Fruit fly (Drosophila melanogaster) whole organism, embryonic: Measurements from ENCODE around the gene Vha16-3.

Experiments
- Ada2b ChIP-seq: fragments of 200-800 bp; sonication (Bioruptor generic); IDR thresholded peaks from 2 replicates; pipeline ENCODE4 v1.3.6; 2022; ENCODE audit warnings: missing biosample characterization, missing genetic modification characterization
- Atf-2 ChIP-seq: fragments of 200-800 bp; sonication (Bioruptor generic); optimal IDR thresholded peaks from 2 replicates; lab custom pipeline; 2016; ENCODE audit warnings: missing biosample characterization, missing genetic modification characterization
- CG10147 ChIP-seq: fragments of 200-800 bp; sonication (Bioruptor generic); optimal IDR thresholded peaks from 2 replicates; lab custom pipeline; 2019; ENCODE audit warnings: missing biosample characterization, mild to moderate bottlenecking, missing genetic modification characterization, moderate library complexity
- CG10321 ChIP-seq: fragments of 200-800 bp; sonication (Bioruptor generic); IDR thresholded peaks from 2 replicates; pipeline ENCODE4 v1.3.6; 2022; ENCODE audit warnings: missing biosample characterization, missing genetic modification characterization
- CG10366 ChIP-seq: fragments of 200-800 bp; sonication (Bioruptor generic); IDR thresholded peaks from 2 replicates; pipeline ENCODE4 v1.3.6; 2022; ENCODE audit warnings: missing biosample characterization, missing genetic modification characterization
- CG10979 ChIP-seq: fragments of 200-800 bp; sonication (Bioruptor generic); optimal IDR thresholded peaks from 2 replicates; lab custom pipeline; 2018; ENCODE audit warnings: missing biosample characterization, mild to moderate bottlenecking, missing genetic modification characterization, moderate library complexity
- CG12391 ChIP-seq: fragments of 200-800 bp; sonication (Bioruptor generic); optimal IDR thresholded peaks from 3 replicates; lab custom pipeline; 2018; ENCODE audit warnings: missing biosample characterization, mild to moderate bottlenecking, missing genetic modification characterization, moderate library complexity
- CG12769 ChIP-seq: fragments of 200-800 bp; sonication (Bioruptor generic); optimal IDR thresholded peaks from 2 replicates; lab custom pipeline; 2019; ENCODE audit warnings: missing biosample characterization, mild to moderate bottlenecking, missing genetic modification characterization, moderate library complexity
- CG13296 ChIP-seq: fragments of 200-800 bp; sonication (Bioruptor generic); optimal IDR thresholded peaks from 3 replicates; lab custom pipeline; 2018; ENCODE audit warnings: missing biosample characterization, mild to moderate bottlenecking, missing genetic modification characterization
- CG14441 ChIP-seq: fragments of 200-800 bp; sonication (Bioruptor generic); IDR thresholded peaks from 2 replicates; pipeline ENCODE4 v1.3.6; 2022; ENCODE audit warnings: missing biosample characterization, missing genetic modification characterization
- CG17361 ChIP-seq: fragments of 200-800 bp; sonication (Bioruptor generic); IDR thresholded peaks from 3 replicates; pipeline ENCODE4 v1.3.6; 2022; ENCODE audit warnings: missing biosample characterization, missing genetic modification characterization
- CG17385 ChIP-seq: fragments of 200-800 bp; sonication (Bioruptor generic); optimal IDR thresholded peaks from 3 replicates; lab custom pipeline; 2018; ENCODE audit warnings: missing biosample characterization, mild to moderate bottlenecking, missing genetic modification characterization
- CG17829 ChIP-seq: fragments of 200-800 bp; optimal IDR thresholded peaks from 2 replicates; lab custom pipeline; 2019; ENCODE audit warnings: missing biosample characterization, mild to moderate bottlenecking, missing genetic modification characterization, moderate library complexity
- CG18262 ChIP-seq: fragments of 200-800 bp; optimal IDR thresholded peaks from 3 replicates; lab custom pipeline; 2019; ENCODE audit warnings: missing biosample characterization, mild to moderate bottlenecking, missing genetic modification characterization, moderate library complexity
- CG18764 ChIP-seq: fragments of 200-800 bp; sonication (Bioruptor generic); optimal IDR thresholded peaks from 3 replicates; lab custom pipeline; 2016; ENCODE audit warnings: missing biosample characterization, missing genetic modification characterization
- CG2129 ChIP-seq: fragments of 200-800 bp; sonication (Bioruptor generic); IDR thresholded peaks from 2 replicates; pipeline ENCODE4 v1.3.6; 2022; ENCODE audit warnings: missing biosample characterization, missing genetic modification characterization; ENCODE audit not compliant: partially characterized antibody
- CG2678 ChIP-seq: fragments of 200-800 bp; sonication (Bioruptor generic); optimal IDR thresholded peaks from 3 replicates; lab custom pipeline; 2019; ENCODE audit warnings: missing biosample characterization, mild to moderate bottlenecking, missing genetic modification characterization, moderate library complexity
- CG31441 ChIP-seq: fragments of 200-800 bp; sonication (Bioruptor generic); IDR thresholded peaks from 2 replicates; pipeline ENCODE4 v1.3.6; 2022; ENCODE audit warnings: missing biosample characterization, missing genetic modification characterization
- CG6765 ChIP-seq: fragments of 200-800 bp; sonication (Bioruptor generic); optimal IDR thresholded peaks from 3 replicates; lab custom pipeline; 2017; ENCODE audit warnings: missing biosample characterization, mild to moderate bottlenecking, missing genetic modification characterization
- CG6854 ChIP-seq: fragments of 200-800 bp; sonication (Bioruptor generic); optimal IDR thresholded peaks from 3 replicates; lab custom pipeline; 2017; ENCODE audit warnings: missing biosample characterization, mild to moderate bottlenecking, missing genetic modification characterization
- CG7786 ChIP-seq: fragments of 200-800 bp; sonication (Bioruptor generic); optimal IDR thresholded peaks from 2 replicates; lab custom pipeline; 2016; ENCODE audit warnings: missing biosample characterization, missing genetic modification characterization
- CG9727 ChIP-seq: fragments of 200-800 bp; sonication (Bioruptor generic); optimal IDR thresholded peaks from 3 replicates; lab custom pipeline; 2017; ENCODE audit warnings: missing biosample characterization, mild to moderate bottlenecking, missing genetic modification characterization
- CoRest ChIP-seq: fragments of 200-800 bp; sonication (Bioruptor generic); optimal IDR thresholded peaks from 3 replicates; lab custom pipeline; 2018; ENCODE audit warnings: missing biosample characterization, mild to moderate bottlenecking, missing genetic modification characterization, moderate library complexity
- Eip74EF ChIP-seq, 2 experiments: fragments of 200-800 bp in 1 of 2; fragments of >200 bp in 1 of 2; sonication (Bioruptor generic) in 1 of 2; optimal IDR thresholded peaks; 2 replicates each; lab custom pipeline; 2017 to 2019; ENCODE audit warnings: missing biosample characterization in 2 of 2, missing genetic modification characterization in 2 of 2, mild to moderate bottlenecking in 1 of 2, moderate library complexity in 1 of 2
- HLH3B ChIP-seq: fragments of 200-800 bp; sonication (Bioruptor generic); IDR thresholded peaks from 2 replicates; pipeline ENCODE4 v1.3.6; 2022; ENCODE audit warnings: missing biosample characterization, missing genetic modification characterization
- Pdp1 ChIP-seq, 2 experiments: fragments of 200-800 bp; sonication (Bioruptor generic); optimal IDR thresholded peaks; 3 replicates each; lab custom pipeline; 2016; ENCODE audit warnings: missing biosample characterization in 2 of 2, missing genetic modification characterization in 2 of 2, mild to moderate bottlenecking in 1 of 2, moderate library complexity in 1 of 2
- Ptx1 ChIP-seq: fragments of 200-800 bp; sonication (Bioruptor generic); IDR thresholded peaks from 2 replicates; pipeline ENCODE4 v1.3.6; 2022; ENCODE audit warnings: missing biosample characterization, missing genetic modification characterization
- Ssrp ChIP-seq: fragments of 200-800 bp; sonication (Bioruptor generic); optimal IDR thresholded peaks from 2 replicates; lab custom pipeline; 2018; ENCODE audit warnings: missing biosample characterization, mild to moderate bottlenecking, missing genetic modification characterization, moderate library complexity
- aop ChIP-seq: fragments of 200-800 bp; sonication (Bioruptor generic); IDR thresholded peaks from 2 replicates; pipeline ENCODE4 v1.3.6; 2022; ENCODE audit warnings: missing biosample characterization, missing genetic modification characterization
- caup ChIP-seq: fragments of 200-800 bp; sonication (Bioruptor generic); optimal IDR thresholded peaks from 3 replicates; lab custom pipeline; 2017; ENCODE audit warnings: missing biosample characterization, mild to moderate bottlenecking, missing genetic modification characterization, moderate library complexity; ENCODE audit not compliant: severe bottlenecking
- danr ChIP-seq: fragments of 200-800 bp; sonication (Bioruptor generic); IDR thresholded peaks from 2 replicates; pipeline ENCODE4 v1.3.6; 2022; ENCODE audit warnings: missing biosample characterization, missing genetic modification characterization
- dpn ChIP-seq, 2 experiments: fragments of 200-800 bp; sonication (Bioruptor generic); optimal IDR thresholded peaks; 3 replicates each; lab custom pipeline; 2016; ENCODE audit warnings: missing biosample characterization in 2 of 2, missing genetic modification characterization in 2 of 2
- fd96Cb ChIP-seq: fragments of 200-800 bp; sonication (Bioruptor generic); optimal IDR thresholded peaks from 2 replicates; lab custom pipeline; 2018; ENCODE audit warnings: missing biosample characterization, mild to moderate bottlenecking, missing genetic modification characterization, moderate library complexity
- grau ChIP-seq: fragments of 200-800 bp; optimal IDR thresholded peaks from 3 replicates; lab custom pipeline; 2019; ENCODE audit warnings: missing biosample characterization, mild to moderate bottlenecking, missing genetic modification characterization, moderate library complexity
- h ChIP-seq: fragments of >200 bp; optimal IDR thresholded peaks from 2 replicates; lab custom pipeline; 2017
- hbn ChIP-seq: fragments of 200-800 bp; sonication (Bioruptor generic); IDR thresholded peaks from 2 replicates; pipeline ENCODE4 v1.3.6; 2022; ENCODE audit warnings: missing biosample characterization, missing genetic modification characterization; ENCODE audit not compliant: partially characterized antibody
- hkb ChIP-seq, 2 experiments: fragments of 200-800 bp in 1 of 2; fragments of >200 bp in 1 of 2; sonication (Bioruptor generic) in 1 of 2; IDR thresholded peaks in 1 of 2; optimal IDR thresholded peaks in 1 of 2; 2 replicates each; pipeline versions ENCODE4 v1.3.6 to Lab custom; 2017 to 2022; ENCODE audit warnings: missing biosample characterization in 1 of 2, missing genetic modification characterization in 1 of 2
- onecut ChIP-seq: fragments of 200-800 bp; sonication (Bioruptor generic); IDR thresholded peaks from 2 replicates; pipeline ENCODE4 v1.3.6; 2022; ENCODE audit warnings: missing biosample characterization, missing genetic modification characterization
- phol ChIP-seq: fragments of 200-800 bp; sonication (Bioruptor generic); optimal IDR thresholded peaks from 3 replicates; lab custom pipeline; 2018; ENCODE audit warnings: missing biosample characterization, mild to moderate bottlenecking, missing genetic modification characterization, moderate library complexity
- pita ChIP-seq: fragments of 200-800 bp; sonication (Bioruptor generic); optimal IDR thresholded peaks from 2 replicates; lab custom pipeline; 2017; ENCODE audit warnings: missing biosample characterization, mild to moderate bottlenecking, missing genetic modification characterization
- rib ChIP-seq: fragments of 200-800 bp; sonication (Bioruptor generic); IDR thresholded peaks from 2 replicates; pipeline ENCODE4 v1.3.6; 2022; ENCODE audit warnings: missing biosample characterization, missing genetic modification characterization
- row ChIP-seq: fragments of 200-800 bp; sonication (Bioruptor generic); IDR thresholded peaks from 3 replicates; pipeline ENCODE4 v1.3.6; 2022; ENCODE audit warnings: missing biosample characterization, missing genetic modification characterization
- salm ChIP-seq: fragments of 200-800 bp; sonication (Bioruptor generic); optimal IDR thresholded peaks from 2 replicates; lab custom pipeline; 2018; ENCODE audit warnings: missing biosample characterization, mild to moderate bottlenecking, missing genetic modification characterization
- scrt ChIP-seq: fragments of 200-800 bp; sonication (Bioruptor generic); optimal IDR thresholded peaks from 2 replicates; lab custom pipeline; 2018; ENCODE audit warnings: missing biosample characterization, mild to moderate bottlenecking, missing genetic modification characterization, moderate library complexity
- sim ChIP-seq: fragments of 200-800 bp; sonication (Bioruptor generic); IDR thresholded peaks from 2 replicates; pipeline ENCODE4 v1.3.6; 2022; ENCODE audit warnings: missing biosample characterization, missing genetic modification characterization
- tin ChIP-seq: fragments of 200-800 bp; sonication (Bioruptor generic); optimal IDR thresholded peaks from 3 replicates; lab custom pipeline; 2016; ENCODE audit warnings: missing biosample characterization, missing genetic modification characterization
- tx ChIP-seq: fragments of 200-800 bp; sonication (Bioruptor generic); optimal IDR thresholded peaks from 2 replicates; lab custom pipeline; 2016; ENCODE audit warnings: missing biosample characterization, missing genetic modification characterization
- unpg ChIP-seq: fragments of 200-800 bp; sonication (Bioruptor generic); optimal IDR thresholded peaks from 3 replicates; lab custom pipeline; 2018; ENCODE audit warnings: missing biosample characterization, mild to moderate bottlenecking, missing genetic modification characterization, moderate library complexity
- wor ChIP-seq: fragments of 200-800 bp; sonication (Bioruptor generic); IDR thresholded peaks from 2 replicates; pipeline ENCODE4 v1.3.6; 2022; ENCODE audit warnings: missing biosample characterization, missing genetic modification characterization
- zfh2 ChIP-seq: fragments of 200-800 bp; sonication (Bioruptor generic); optimal IDR thresholded peaks from 2 replicates; lab custom pipeline; 2016; ENCODE audit warnings: missing biosample characterization, missing genetic modification characterization

The Vha16-3 gene

DNA sequence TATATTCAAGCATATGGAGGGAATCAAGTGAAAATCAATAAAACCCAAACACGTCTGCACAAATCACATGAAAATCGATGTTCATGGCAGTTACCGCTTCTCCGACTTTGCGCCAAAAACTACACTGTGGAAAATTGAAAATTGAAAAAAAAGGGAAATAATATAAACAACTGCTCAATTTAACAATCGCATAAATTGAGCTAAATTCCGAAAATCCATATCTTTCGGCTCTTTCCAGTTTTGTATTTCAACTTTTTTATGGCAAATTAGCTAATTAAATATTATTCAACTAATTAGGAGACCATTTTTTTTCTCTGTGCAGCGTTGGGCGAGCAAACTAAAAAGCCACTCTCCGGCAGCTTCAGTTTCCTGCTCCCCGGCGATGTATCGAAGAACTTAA lies 11.4 kb downstream of the Vha16-3 start:
- peak; percentile 22 for TF ChIP-seq CG17385 (GFP tag; lab: Kevin White, UChicago)
- peak; percentile 6 for TF ChIP-seq grau (tag; lab: Kevin White, UChicago)
- TF ChIP-seq dpn (GFP tag; optimal IDR thresholded peaks at IDR 0.05; lab: Kevin White, UChicago) = peak in 1 of 2 experiments; percentile 10
- TF ChIP-seq CG10147 (GFP tag; lab: Kevin White, UChicago) = peak; percentile 16
- peak; percentile 27 for TF ChIP-seq CG18262 (tag; lab: Kevin White, UChicago)
- peak; percentile 12 for TF ChIP-seq unpg (GFP tag; lab: Kevin White, UChicago)
- no peak for TF ChIP-seq CG18764
- TF ChIP-seq pita (GFP tag; lab: Kevin White, UChicago) = no peak
- TF ChIP-seq CG13296 (GFP tag; lab: Kevin White, UChicago) = peak; percentile 2
- peak; percentile 57 for TF ChIP-seq CG10979
- no peak for TF ChIP-seq Ssrp
- peak; percentile 33 for TF ChIP-seq CG17829 (tag; lab: Kevin White, UChicago)
- TF ChIP-seq CoRest (tag; lab: Kevin White, UChicago) = peak; percentile 34
- TF ChIP-seq tx (GFP tag; lab: Kevin White, UChicago) = no peak
- TF ChIP-seq CG9727 (GFP tag; lab: Kevin White, UChicago) = peak; percentile 46
- no peak for TF ChIP-seq Atf-2
- no peak for TF ChIP-seq rib (GFP tag; lab: Robert Waterston, UW)
- peak; percentile 62 for TF ChIP-seq CG2678
- peak; percentile 82 for TF ChIP-seq onecut (GFP tag; lab: Robert Waterston, UW)
- no peak for TF ChIP-seq CG7786 (GFP tag; lab: Kevin White, UChicago)
- peak; percentile 48 for TF ChIP-seq CG14441 (GFP tag; lab: Robert Waterston, UW)
- TF ChIP-seq CG10366 (GFP tag; lab: Robert Waterston, UW) = no peak
- TF ChIP-seq caup = peak; percentile 38
- no peak for TF ChIP-seq CG2129 (GFP tag; lab: Robert Waterston, UW)
- TF ChIP-seq hbn (GFP tag; lab: Robert Waterston, UW) = no peak
- TF ChIP-seq row (GFP tag; lab: Robert Waterston, UW) = peak; percentile 53
- 0 out of 2 replicates have a peak, but pooled peaks have one; percentile 12 for TF ChIP-seq sim
- TF ChIP-seq Pdp1 (GFP tag; optimal IDR thresholded peaks at IDR 0.05; lab: Kevin White, UChicago) = peak in 1 of 2 experiments; percentile 9
- peak; percentile 33; the same call in 1 of the 2 replicates for TF ChIP-seq Ptx1 (GFP tag; lab: Robert Waterston, UW)
- TF ChIP-seq hkb (optimal IDR thresholded peaks at IDR 0.05; lab: Kevin White, UChicago) = no peak
- TF ChIP-seq hkb (GFP tag; IDR thresholded peaks at IDR 0.05; lab: Robert Waterston, UW) = peak; percentile 6; the same call in 1 of the 2 replicates
- peak in 1 of 2 experiments; percentile 33 for TF ChIP-seq Eip74EF (GFP tag; optimal IDR thresholded peaks at IDR 0.05; lab: Kevin White, UChicago)
- TF ChIP-seq salm = no peak
- peak; percentile 64 for TF ChIP-seq phol (tag; lab: Kevin White, UChicago)
- TF ChIP-seq CG6765 = peak; percentile 43
- TF ChIP-seq HLH3B = no peak
- no peak for TF ChIP-seq CG12769 (tag; lab: Kevin White, UChicago)
- no peak for TF ChIP-seq CG10321 (GFP tag; lab: Robert Waterston, UW)
- TF ChIP-seq CG17361 (GFP tag; lab: Robert Waterston, UW) = peak; percentile 35; the same call in 2 of the 3 replicates
- peak; percentile 11; the same call in 1 of the 2 replicates for TF ChIP-seq wor (GFP tag; lab: Robert Waterston, UW)
- TF ChIP-seq CG31441 (GFP tag; lab: Robert Waterston, UW) = peak; percentile 59
- TF ChIP-seq danr (GFP tag; lab: Robert Waterston, UW) = 0 out of 2 replicates have a peak, but pooled peaks have one; percentile 17
- TF ChIP-seq CG12391 (tag; lab: Kevin White, UChicago) = peak; percentile 4
- no peak for TF ChIP-seq aop
- TF ChIP-seq zfh2 (GFP tag; lab: Kevin White, UChicago) = no peak
- TF ChIP-seq Ada2b (GFP tag; lab: Robert Waterston, UW) = 0 out of 2 replicates have a peak, but pooled peaks have one; percentile 15
- no peak for TF ChIP-seq h (lab: Kevin White, UChicago)
- peak; percentile 14 for TF ChIP-seq CG6854
- TF ChIP-seq tin (GFP tag; lab: Kevin White, UChicago) = peak; percentile 52
- TF ChIP-seq scrt (GFP tag; lab: Kevin White, UChicago) = peak; percentile 17
- TF ChIP-seq fd96Cb = peak; percentile 52
